Fruit fly (Drosophila melanogaster) whole organism, embryonic: Measurements from ENCODE around the gene alpha-Est3.

Experiments used
- CG11560 ChIP-seq: fragments of 200-800 bp; sonication (Bioruptor generic); IDR thresholded peaks from 3 replicates; pipeline ENCODE4 v1.3.6; 2022; ENCODE audit warnings: missing biosample characterization, missing genetic modification characterization
- CG11695 ChIP-seq: fragments of 200-800 bp; sonication (Bioruptor generic); IDR thresholded peaks from 3 replicates; pipeline ENCODE4 v1.3.6; 2022; ENCODE audit warnings: missing biosample characterization, missing genetic modification characterization
- CG11723 ChIP-seq: fragments of 200-800 bp; sonication (Bioruptor generic); optimal IDR thresholded peaks from 2 replicates; lab custom pipeline; 2017; ENCODE audit warnings: missing biosample characterization, mild to moderate bottlenecking, missing genetic modification characterization
- CG12744 ChIP-seq: fragments of 200-800 bp; sonication (Bioruptor generic); optimal IDR thresholded peaks from 2 replicates; lab custom pipeline; 2016; ENCODE audit warnings: missing biosample characterization, missing genetic modification characterization
- CG12769 ChIP-seq: fragments of 200-800 bp; sonication (Bioruptor generic); optimal IDR thresholded peaks from 2 replicates; lab custom pipeline; 2019; ENCODE audit warnings: missing biosample characterization, mild to moderate bottlenecking, missing genetic modification characterization, moderate library complexity
- CG13624 ChIP-seq: fragments of 200-800 bp; sonication (Bioruptor generic); optimal IDR thresholded peaks from 2 replicates; lab custom pipeline; 2016; ENCODE audit warnings: missing biosample characterization, missing genetic modification characterization
- CG15011 ChIP-seq: fragments of 200-800 bp; sonication (Bioruptor generic); optimal IDR thresholded peaks from 3 replicates; lab custom pipeline; 2018; ENCODE audit warnings: missing biosample characterization, mild to moderate bottlenecking, missing genetic modification characterization
- CG1647 ChIP-seq: fragments of 200-800 bp; sonication (Bioruptor generic); optimal IDR thresholded peaks from 3 replicates; lab custom pipeline; 2016; ENCODE audit warnings: missing biosample characterization, missing genetic modification characterization
- CG17802 ChIP-seq: fragments of 200-800 bp; sonication (Bioruptor generic); optimal IDR thresholded peaks from 2 replicates; lab custom pipeline; 2018; ENCODE audit warnings: missing biosample characterization, mild to moderate bottlenecking, missing genetic modification characterization, moderate library complexity
- CG2120 ChIP-seq: fragments of 200-800 bp; sonication (Bioruptor generic); optimal IDR thresholded peaks from 3 replicates; lab custom pipeline; 2016; ENCODE audit warnings: missing biosample characterization, missing genetic modification characterization
- CG3163 ChIP-seq: fragments of 200-800 bp; sonication (Bioruptor generic); optimal IDR thresholded peaks from 3 replicates; lab custom pipeline; 2016; ENCODE audit warnings: missing biosample characterization, missing genetic modification characterization
- CG5953 ChIP-seq: fragments of 200-800 bp; sonication (Bioruptor generic); IDR thresholded peaks from 2 replicates; pipeline ENCODE4 v1.3.6; 2022; ENCODE audit warnings: missing biosample characterization, missing genetic modification characterization
- CG6765 ChIP-seq: fragments of 200-800 bp; sonication (Bioruptor generic); optimal IDR thresholded peaks from 3 replicates; lab custom pipeline; 2017; ENCODE audit warnings: missing biosample characterization, mild to moderate bottlenecking, missing genetic modification characterization
- CG7786 ChIP-seq: fragments of 200-800 bp; sonication (Bioruptor generic); optimal IDR thresholded peaks from 2 replicates; lab custom pipeline; 2016; ENCODE audit warnings: missing biosample characterization, missing genetic modification characterization
- CG8290 ChIP-seq, 3 experiments: fragments of 200-800 bp; sonication (Bioruptor generic); optimal IDR thresholded peaks; 2 replicates each; lab custom pipeline; 2016 to 2019; ENCODE audit warnings: missing biosample characterization in 3 of 3, missing genetic modification characterization in 3 of 3, mild to moderate bottlenecking in 2 of 3, moderate library complexity in 1 of 3
- CHES-1-like ChIP-seq: fragments of 200-800 bp; sonication (Bioruptor generic); optimal IDR thresholded peaks from 2 replicates; lab custom pipeline; 2016; ENCODE audit warnings: missing biosample characterization, missing genetic modification characterization
- CoRest ChIP-seq: fragments of 200-800 bp; sonication (Bioruptor generic); optimal IDR thresholded peaks from 3 replicates; lab custom pipeline; 2018; ENCODE audit warnings: missing biosample characterization, mild to moderate bottlenecking, missing genetic modification characterization, moderate library complexity
- Dbx ChIP-seq: fragments of 200-800 bp; sonication (Bioruptor generic); IDR thresholded peaks from 3 replicates; pipeline ENCODE4 v1.3.6; 2022; ENCODE audit warnings: missing biosample characterization, missing genetic modification characterization
- Dll ChIP-seq: fragments of 200-800 bp; sonication (Bioruptor generic); IDR thresholded peaks from 4 replicates; pipeline ENCODE4 v1.3.6; 2022; ENCODE audit warnings: missing biosample characterization, missing genetic modification characterization; ENCODE audit not compliant: partially characterized antibody
- H15 ChIP-seq: fragments of 200-800 bp; sonication (Bioruptor generic); IDR thresholded peaks from 3 replicates; pipeline ENCODE4 v1.3.6; 2022; ENCODE audit warnings: missing biosample characterization, missing genetic modification characterization
- H2.0 ChIP-seq: fragments of 200-800 bp; sonication (Bioruptor generic); IDR thresholded peaks from 2 replicates; pipeline ENCODE4 v1.3.6; 2022; ENCODE audit warnings: missing biosample characterization, missing genetic modification characterization
- HLH54F ChIP-seq: fragments of 200-800 bp; sonication (Bioruptor generic); optimal IDR thresholded peaks from 3 replicates; lab custom pipeline; 2016; ENCODE audit warnings: missing biosample characterization, missing genetic modification characterization
- Hr39 ChIP-seq: fragments of >200 bp; optimal IDR thresholded peaks from 2 replicates; lab custom pipeline; 2017
- Hsf ChIP-seq: fragments of 200-800 bp; sonication (Bioruptor generic); optimal IDR thresholded peaks from 3 replicates; lab custom pipeline; 2016; ENCODE audit warnings: missing biosample characterization, missing genetic modification characterization
- Meics ChIP-seq: fragments of 200-800 bp; sonication (Bioruptor generic); optimal IDR thresholded peaks from 2 replicates; lab custom pipeline; 2017; ENCODE audit warnings: missing biosample characterization, mild to moderate bottlenecking, missing genetic modification characterization
- Nf-YB ChIP-seq: fragments of 200-800 bp; sonication (Bioruptor generic); optimal IDR thresholded peaks from 3 replicates; lab custom pipeline; 2019; ENCODE audit warnings: missing biosample characterization, mild to moderate bottlenecking, missing genetic modification characterization, moderate library complexity
- NfI ChIP-seq: fragments of 200-800 bp; sonication (Bioruptor generic); optimal IDR thresholded peaks from 3 replicates; lab custom pipeline; 2018; ENCODE audit warnings: missing biosample characterization, mild to moderate bottlenecking, missing genetic modification characterization, moderate library complexity
- Pdp1 ChIP-seq, 2 experiments: fragments of 200-800 bp; sonication (Bioruptor generic); optimal IDR thresholded peaks; 3 replicates each; lab custom pipeline; 2016; ENCODE audit warnings: missing biosample characterization in 2 of 2, missing genetic modification characterization in 2 of 2, mild to moderate bottlenecking in 1 of 2, moderate library complexity in 1 of 2
- Rfx ChIP-seq: fragments of 200-800 bp; sonication (Bioruptor generic); IDR thresholded peaks from 2 replicates; pipeline ENCODE4 v1.3.6; 2022; ENCODE audit warnings: missing biosample characterization, missing genetic modification characterization
- Xbp1 ChIP-seq: fragments of 200-800 bp; sonication (Bioruptor generic); optimal IDR thresholded peaks from 3 replicates; lab custom pipeline; 2016; ENCODE audit warnings: missing biosample characterization, mild to moderate bottlenecking, missing genetic modification characterization
- ab ChIP-seq: fragments of 200-800 bp; sonication (Bioruptor generic); optimal IDR thresholded peaks from 2 replicates; lab custom pipeline; 2016; ENCODE audit warnings: missing biosample characterization, missing genetic modification characterization
- az2 ChIP-seq: fragments of 200-800 bp; sonication (Bioruptor generic); optimal IDR thresholded peaks from 3 replicates; lab custom pipeline; 2016; ENCODE audit warnings: missing biosample characterization, missing genetic modification characterization
- bcd ChIP-seq: fragments of 200-800 bp; sonication (Bioruptor generic); optimal IDR thresholded peaks from 2 replicates; lab custom pipeline; 2017; ENCODE audit warnings: missing biosample characterization, mild to moderate bottlenecking, missing genetic modification characterization
- cato ChIP-seq: fragments of 200-800 bp; sonication (Bioruptor generic); optimal IDR thresholded peaks from 2 replicates; lab custom pipeline; 2016; ENCODE audit warnings: missing biosample characterization, missing genetic modification characterization, borderline replicate concordance
- crp ChIP-seq, 2 experiments: fragments of 200-800 bp; sonication (Bioruptor generic); optimal IDR thresholded peaks; 2 replicates in 1 of 2; 3 replicates in 1 of 2; lab custom pipeline; 2017; ENCODE audit warnings: missing biosample characterization in 2 of 2, missing genetic modification characterization in 2 of 2, mild to moderate bottlenecking in 1 of 2, moderate library complexity in 1 of 2
- disco-r ChIP-seq: fragments of 200-800 bp; sonication (Bioruptor generic); optimal IDR thresholded peaks from 2 replicates; lab custom pipeline; 2016; ENCODE audit warnings: missing biosample characterization, missing genetic modification characterization
- ftz-f1 ChIP-seq: fragments of 200-800 bp; sonication (Bioruptor generic); optimal IDR thresholded peaks from 2 replicates; lab custom pipeline; 2016; ENCODE audit warnings: missing biosample characterization, missing genetic modification characterization
- gem ChIP-seq: fragments of 200-800 bp; sonication (Bioruptor generic); optimal IDR thresholded peaks from 2 replicates; lab custom pipeline; 2019; ENCODE audit warnings: missing biosample characterization, mild to moderate bottlenecking, missing genetic modification characterization, moderate library complexity
- h ChIP-seq: fragments of >200 bp; optimal IDR thresholded peaks from 2 replicates; lab custom pipeline; 2017
- her ChIP-seq: fragments of 200-800 bp; sonication (Bioruptor generic); optimal IDR thresholded peaks from 2 replicates; lab custom pipeline; 2016; ENCODE audit warnings: missing biosample characterization, missing genetic modification characterization
- nmo ChIP-seq: fragments of 200-800 bp; sonication (Bioruptor generic); optimal IDR thresholded peaks from 2 replicates; lab custom pipeline; 2018; ENCODE audit warnings: missing biosample characterization, mild to moderate bottlenecking, missing genetic modification characterization, moderate library complexity
- onecut ChIP-seq: fragments of 200-800 bp; sonication (Bioruptor generic); IDR thresholded peaks from 2 replicates; pipeline ENCODE4 v1.3.6; 2022; ENCODE audit warnings: missing biosample characterization, missing genetic modification characterization
- pita ChIP-seq: fragments of 200-800 bp; sonication (Bioruptor generic); optimal IDR thresholded peaks from 2 replicates; lab custom pipeline; 2017; ENCODE audit warnings: missing biosample characterization, mild to moderate bottlenecking, missing genetic modification characterization
- prd ChIP-seq, 3 experiments: fragments of >200 bp in 2 of 3; fragments of 200-800 bp in 1 of 3; sonication (Bioruptor generic) in 1 of 3; optimal IDR thresholded peaks in 2 of 3; IDR thresholded peaks in 1 of 3; 2 replicates in 2 of 3; 3 replicates in 1 of 3; pipeline versions ENCODE4 v1.3.6 to Lab custom; 2017 to 2022; ENCODE audit warnings: missing biosample characterization in 1 of 3, missing genetic modification characterization in 1 of 3
- pum ChIP-seq: fragments of 200-800 bp; sonication (Bioruptor generic); optimal IDR thresholded peaks from 2 replicates; lab custom pipeline; 2016; ENCODE audit warnings: missing biosample characterization, missing genetic modification characterization
- sima ChIP-seq: fragments of 200-800 bp; sonication (Bioruptor generic); optimal IDR thresholded peaks from 2 replicates; lab custom pipeline; 2016; ENCODE audit warnings: missing biosample characterization, missing genetic modification characterization
- stwl ChIP-seq: fragments of 200-800 bp; sonication (Bioruptor generic); optimal IDR thresholded peaks from 3 replicates; lab custom pipeline; 2018; ENCODE audit warnings: missing biosample characterization, mild to moderate bottlenecking, missing genetic modification characterization, moderate library complexity
- tap ChIP-seq: fragments of 200-800 bp; optimal IDR thresholded peaks from 3 replicates; lab custom pipeline; 2019; ENCODE audit warnings: missing biosample characterization, mild to moderate bottlenecking, missing genetic modification characterization, moderate library complexity
- tx ChIP-seq: fragments of 200-800 bp; sonication (Bioruptor generic); optimal IDR thresholded peaks from 2 replicates; lab custom pipeline; 2016; ENCODE audit warnings: missing biosample characterization, missing genetic modification characterization
- vvl ChIP-seq: fragments of 200-800 bp; sonication (Bioruptor generic); IDR thresholded peaks from 2 replicates; pipeline ENCODE4 v1.3.6; 2022; ENCODE audit warnings: missing biosample characterization, missing genetic modification characterization
- zfh2 ChIP-seq: fragments of 200-800 bp; sonication (Bioruptor generic); optimal IDR thresholded peaks from 2 replicates; lab custom pipeline; 2016; ENCODE audit warnings: missing biosample characterization, missing genetic modification characterization

alpha-Est3 gene

DNA sequence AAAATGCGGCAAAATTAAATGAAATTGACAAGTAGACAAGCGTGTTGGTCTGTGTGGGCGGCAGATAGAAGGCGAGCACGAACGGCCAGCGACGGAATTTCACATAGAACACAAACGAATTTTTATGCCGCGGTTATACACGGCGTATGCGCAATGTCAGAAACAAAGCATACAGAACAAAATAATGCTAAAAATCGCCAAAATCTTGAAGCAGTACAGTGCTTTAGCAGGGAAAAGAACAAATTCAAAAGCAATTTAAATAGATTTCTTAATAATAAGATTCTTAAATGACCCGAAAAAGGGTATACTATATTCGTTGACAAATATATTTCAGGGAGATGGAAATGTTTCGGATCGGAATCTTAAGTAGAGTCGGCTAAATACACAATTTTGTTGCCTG, 40.9 kb downstream of the alpha-Est3 start (continued):
- TF ChIP-seq Rfx (peak; percentile 59), tap (tag; lab: Kevin White, UChicago) (no peak), prd (optimal IDR thresholded peaks at IDR 0.05; lab: Kevin White, UChicago) (no peak), prd (GFP tag; IDR thresholded peaks at IDR 0.05; lab: Robert Waterston, UW) (peak; percentile 31; the same call in 2 of the 3 replicates), pum (GFP tag; lab: Kevin White, UChicago) (no peak), Hr39 (lab: Kevin White, UChicago) (no peak), az2 (GFP tag; lab: Kevin White, UChicago) (no peak), CoRest (tag; lab: Kevin White, UChicago) (peak; percentile 30), CG3163 (no peak), disco-r (GFP tag; lab: Kevin White, UChicago) (no peak), CG7786 (GFP tag; lab: Kevin White, UChicago) (no peak), Meics (GFP tag; lab: Kevin White, UChicago) (peak; percentile 36), Dll (GFP tag; lab: Robert Waterston, UW) (no peak), H2.0 (peak; percentile 54), CG12769 (tag; lab: Kevin White, UChicago) (peak; percentile 53), cato (GFP tag; lab: Kevin White, UChicago) (no peak), CG12744 (GFP tag; lab: Kevin White, UChicago) (no peak), CG6765 (GFP tag; lab: Kevin White, UChicago) (no peak), HLH54F (GFP tag; lab: Kevin White, UChicago) (peak; percentile 36), onecut (no peak), H15 (peak; percentile 25; the same call in 1 of the 3 replicates), CG13624 (GFP tag; lab: Kevin White, UChicago) (peak; percentile 33), CG15011 (GFP tag; lab: Kevin White, UChicago) (no peak), ftz-f1 (GFP tag; lab: Kevin White, UChicago) (no peak), gem (tag; lab: Kevin White, UChicago) (peak; percentile 47), crp (GFP tag; optimal IDR thresholded peaks at IDR 0.05; lab: Kevin White, UChicago) (no peak), NfI (GFP tag; lab: Kevin White, UChicago) (peak; percentile 29), stwl (tag; lab: Kevin White, UChicago) (no peak), h (no peak), CG11723 (GFP tag; lab: Kevin White, UChicago) (no peak), nmo (GFP tag; lab: Kevin White, UChicago) (peak; percentile 16), CHES-1-like (no peak), Pdp1 (GFP tag; optimal IDR thresholded peaks at IDR 0.05; lab: Kevin White, UChicago) (peak in 1 of 2 experiments; percentile 9), tx (GFP tag; lab: Kevin White, UChicago) (peak; percentile 15), pita (GFP tag; lab: Kevin White, UChicago) (no peak), her (GFP tag; lab: Kevin White, UChicago) (no peak), CG1647 (GFP tag; lab: Kevin White, UChicago) (no peak), CG11560 (tag; lab: Robert Waterston, UW) (no peak), sima (GFP tag; lab: Kevin White, UChicago) (no peak), CG11695 (GFP tag; lab: Robert Waterston, UW) (0 out of 3 replicates have a peak, but pooled peaks have one; percentile 46), vvl (GFP tag; lab: Robert Waterston, UW) (no peak; the same call in 1 of the 2 replicates), CG17802 (tag; lab: Kevin White, UChicago) (no peak), CG2120 (GFP tag; lab: Kevin White, UChicago) (peak; percentile 76), zfh2 (peak; percentile 28), Dbx (GFP tag; lab: Robert Waterston, UW) (peak; percentile 22; the same call in 1 of the 3 replicates), CG8290 (GFP tag; optimal IDR thresholded peaks at IDR 0.05; lab: Kevin White, UChicago) (no peak), CG8290 (tag; optimal IDR thresholded peaks at IDR 0.05; lab: Kevin White, UChicago) (peak in 1 of 2 experiments; percentile 6), ab (GFP tag; lab: Kevin White, UChicago) (no peak), Hsf (GFP tag; lab: Kevin White, UChicago) (peak; percentile 13), Xbp1 (peak; percentile 31), bcd (GFP tag; lab: Kevin White, UChicago) (peak; percentile 17), Nf-YB (GFP tag; lab: Kevin White, UChicago) (no peak), CG5953 (GFP tag; lab: Robert Waterston, UW) (no peak)
